Fruit fly (Drosophila melanogaster) whole organism, embryonic: ENCODE measurements around the gene SCCRO.

Experiments
- Bteb2 ChIP-seq: fragments of 200-800 bp; sonication (Bioruptor generic); optimal IDR thresholded peaks from 2 replicates; lab custom pipeline; 2016; ENCODE audit warnings: missing biosample characterization, missing genetic modification characterization
- CG10431 ChIP-seq: fragments of 200-800 bp; sonication (Bioruptor generic); optimal IDR thresholded peaks from 3 replicates; lab custom pipeline; 2018; ENCODE audit warnings: missing biosample characterization, mild to moderate bottlenecking, missing genetic modification characterization
- CG10565 ChIP-seq: fragments of 200-800 bp; sonication (Bioruptor generic); optimal IDR thresholded peaks from 3 replicates; lab custom pipeline; 2016; ENCODE audit warnings: missing biosample characterization, mild to moderate bottlenecking, missing genetic modification characterization
- CG12071 ChIP-seq: fragments of 200-800 bp; sonication (Bioruptor generic); optimal IDR thresholded peaks from 3 replicates; lab custom pipeline; 2018; ENCODE audit warnings: missing biosample characterization, mild to moderate bottlenecking, missing genetic modification characterization
- CG12155 ChIP-seq: fragments of 200-800 bp; sonication (Bioruptor generic); optimal IDR thresholded peaks from 3 replicates; lab custom pipeline; 2016; ENCODE audit warnings: missing biosample characterization, missing genetic modification characterization
- CG12236 ChIP-seq: fragments of 200-800 bp; sonication (Bioruptor generic); optimal IDR thresholded peaks from 2 replicates; lab custom pipeline; 2016; ENCODE audit warnings: missing biosample characterization, missing genetic modification characterization
- CG12942 ChIP-seq: fragments of 200-800 bp; sonication (Bioruptor generic); optimal IDR thresholded peaks from 3 replicates; lab custom pipeline; 2016; ENCODE audit warnings: missing biosample characterization, missing genetic modification characterization
- CG14050 ChIP-seq: fragments of 200-800 bp; sonication (Bioruptor generic); IDR thresholded peaks from 3 replicates; pipeline ENCODE4 v1.3.6; 2022; ENCODE audit warnings: missing biosample characterization, missing genetic modification characterization
- CG14860 ChIP-seq: fragments of 200-800 bp; sonication (Bioruptor generic); IDR thresholded peaks from 3 replicates; pipeline ENCODE4 v1.3.6; 2022; ENCODE audit warnings: missing biosample characterization, missing genetic modification characterization; ENCODE audit not compliant: partially characterized antibody
- CG15269 ChIP-seq: fragments of 200-800 bp; sonication (Bioruptor generic); optimal IDR thresholded peaks from 2 replicates; lab custom pipeline; 2018; ENCODE audit warnings: missing biosample characterization, mild to moderate bottlenecking, missing genetic modification characterization, moderate library complexity
- CG17328 ChIP-seq: fragments of 200-800 bp; sonication (Bioruptor generic); IDR thresholded peaks from 2 replicates; pipeline ENCODE4 v1.3.6; 2022; ENCODE audit warnings: missing biosample characterization, missing genetic modification characterization
- CG17359 ChIP-seq: fragments of 200-800 bp; sonication (Bioruptor generic); optimal IDR thresholded peaks from 3 replicates; lab custom pipeline; 2018; ENCODE audit warnings: missing biosample characterization, mild to moderate bottlenecking, missing genetic modification characterization, moderate library complexity
- CG31365 ChIP-seq: fragments of 200-800 bp; sonication (Bioruptor generic); optimal IDR thresholded peaks from 2 replicates; lab custom pipeline; 2018; ENCODE audit warnings: missing biosample characterization, mild to moderate bottlenecking, missing genetic modification characterization
- CG32532 ChIP-seq: fragments of 200-800 bp; sonication (Bioruptor generic); IDR thresholded peaks from 2 replicates; pipeline ENCODE4 v1.3.6; 2022; ENCODE audit warnings: missing biosample characterization, missing genetic modification characterization
- CG4404 ChIP-seq: fragments of 200-800 bp; sonication (Bioruptor generic); IDR thresholded peaks from 2 replicates; pipeline ENCODE4 v1.3.6; 2022; ENCODE audit warnings: missing biosample characterization, missing genetic modification characterization
- CG7839 ChIP-seq: fragments of 200-800 bp; sonication (Bioruptor generic); optimal IDR thresholded peaks from 3 replicates; lab custom pipeline; 2018; ENCODE audit warnings: missing biosample characterization, mild to moderate bottlenecking, missing genetic modification characterization, moderate library complexity
- CG8290 ChIP-seq, 3 experiments: fragments of 200-800 bp; sonication (Bioruptor generic); optimal IDR thresholded peaks; 2 replicates each; lab custom pipeline; 2016 to 2019; ENCODE audit warnings: missing biosample characterization in 3 of 3, missing genetic modification characterization in 3 of 3, mild to moderate bottlenecking in 2 of 3, moderate library complexity in 1 of 3
- CG9437 ChIP-seq: fragments of 200-800 bp; sonication (Bioruptor generic); optimal IDR thresholded peaks from 2 replicates; lab custom pipeline; 2018; ENCODE audit warnings: missing biosample characterization, mild to moderate bottlenecking, missing genetic modification characterization
- CG9609 ChIP-seq: fragments of 200-800 bp; sonication (Bioruptor generic); optimal IDR thresholded peaks from 3 replicates; lab custom pipeline; 2016; ENCODE audit warnings: missing biosample characterization, missing genetic modification characterization
- CG9932 ChIP-seq: fragments of 200-800 bp; sonication (Bioruptor generic); IDR thresholded peaks from 2 replicates; pipeline ENCODE4 v1.3.6; 2022; ENCODE audit warnings: missing biosample characterization, missing genetic modification characterization
- CrebB ChIP-seq: fragments of 200-800 bp; sonication (Bioruptor generic); optimal IDR thresholded peaks from 3 replicates; lab custom pipeline; 2018; ENCODE audit warnings: missing biosample characterization, mild to moderate bottlenecking, missing genetic modification characterization
- Dad ChIP-seq: fragments of 200-800 bp; sonication (Bioruptor generic); optimal IDR thresholded peaks from 3 replicates; lab custom pipeline; 2016; ENCODE audit warnings: missing biosample characterization, missing genetic modification characterization
- Dbx ChIP-seq: fragments of 200-800 bp; sonication (Bioruptor generic); IDR thresholded peaks from 3 replicates; pipeline ENCODE4 v1.3.6; 2022; ENCODE audit warnings: missing biosample characterization, missing genetic modification characterization
- Dp ChIP-seq: fragments of 200-800 bp; sonication (Bioruptor generic); optimal IDR thresholded peaks from 2 replicates; lab custom pipeline; 2018; ENCODE audit warnings: missing biosample characterization, mild to moderate bottlenecking, missing genetic modification characterization, moderate library complexity
- Dref ChIP-seq: fragments of 200-800 bp; sonication (Bioruptor generic); IDR thresholded peaks from 2 replicates; pipeline ENCODE4 v1.3.6; 2022; ENCODE audit warnings: missing biosample characterization, missing genetic modification characterization
- Med ChIP-seq: fragments of 200-800 bp; sonication (Bioruptor generic); peaks from one replicate; lab custom pipeline; 2016; ENCODE audit warnings: missing biosample characterization, missing genetic modification characterization, mild to moderate bottlenecking, inconsistent platforms, moderate library complexity
- Nf-YB ChIP-seq: fragments of 200-800 bp; sonication (Bioruptor generic); optimal IDR thresholded peaks from 3 replicates; lab custom pipeline; 2019; ENCODE audit warnings: missing biosample characterization, mild to moderate bottlenecking, missing genetic modification characterization, moderate library complexity
- Oaz ChIP-seq: fragments of 200-800 bp; sonication (Bioruptor generic); IDR thresholded peaks from 2 replicates; pipeline ENCODE4 v1.3.6; 2022; ENCODE audit warnings: missing biosample characterization, missing genetic modification characterization
- Rfx ChIP-seq: fragments of 200-800 bp; sonication (Bioruptor generic); IDR thresholded peaks from 2 replicates; pipeline ENCODE4 v1.3.6; 2022; ENCODE audit warnings: missing biosample characterization, missing genetic modification characterization
- ash1 ChIP-seq: fragments of 200-800 bp; sonication (Bioruptor generic); optimal IDR thresholded peaks from 2 replicates; lab custom pipeline; 2018; ENCODE audit warnings: missing biosample characterization, mild to moderate bottlenecking, missing genetic modification characterization
- bab2 ChIP-seq: fragments of 200-800 bp; sonication (Bioruptor generic); optimal IDR thresholded peaks from 2 replicates; lab custom pipeline; 2016; ENCODE audit warnings: missing biosample characterization, missing genetic modification characterization
- btn ChIP-seq: fragments of 200-800 bp; sonication (Bioruptor generic); optimal IDR thresholded peaks from 2 replicates; lab custom pipeline; 2016; ENCODE audit warnings: missing biosample characterization, missing genetic modification characterization
- cato ChIP-seq: fragments of 200-800 bp; sonication (Bioruptor generic); optimal IDR thresholded peaks from 2 replicates; lab custom pipeline; 2016; ENCODE audit warnings: missing biosample characterization, missing genetic modification characterization, borderline replicate concordance
- caup ChIP-seq: fragments of 200-800 bp; sonication (Bioruptor generic); optimal IDR thresholded peaks from 3 replicates; lab custom pipeline; 2017; ENCODE audit warnings: missing biosample characterization, mild to moderate bottlenecking, missing genetic modification characterization, moderate library complexity; ENCODE audit not compliant: severe bottlenecking
- cg ChIP-seq: fragments of 200-800 bp; sonication (Bioruptor generic); optimal IDR thresholded peaks from 3 replicates; lab custom pipeline; 2019; ENCODE audit warnings: missing biosample characterization, mild to moderate bottlenecking, missing genetic modification characterization, moderate library complexity
- dimm ChIP-seq: fragments of 200-800 bp; sonication (Bioruptor generic); IDR thresholded peaks from 2 replicates; pipeline ENCODE4 v1.3.6; 2022; ENCODE audit warnings: missing biosample characterization, missing genetic modification characterization
- disco-r ChIP-seq: fragments of 200-800 bp; sonication (Bioruptor generic); optimal IDR thresholded peaks from 2 replicates; lab custom pipeline; 2016; ENCODE audit warnings: missing biosample characterization, missing genetic modification characterization
- her ChIP-seq: fragments of 200-800 bp; sonication (Bioruptor generic); optimal IDR thresholded peaks from 2 replicates; lab custom pipeline; 2016; ENCODE audit warnings: missing biosample characterization, missing genetic modification characterization
- jigr1 ChIP-seq: fragments of 200-800 bp; sonication (Bioruptor generic); IDR thresholded peaks from 3 replicates; pipeline ENCODE4 v1.3.6; 2022; ENCODE audit warnings: missing biosample characterization, missing genetic modification characterization
- oc ChIP-seq: fragments of 200-800 bp; sonication (Bioruptor generic); optimal IDR thresholded peaks from 2 replicates; lab custom pipeline; 2018; ENCODE audit warnings: missing biosample characterization, mild to moderate bottlenecking, missing genetic modification characterization, moderate library complexity
- phol ChIP-seq: fragments of 200-800 bp; sonication (Bioruptor generic); optimal IDR thresholded peaks from 3 replicates; lab custom pipeline; 2018; ENCODE audit warnings: missing biosample characterization, mild to moderate bottlenecking, missing genetic modification characterization, moderate library complexity
- pita ChIP-seq: fragments of 200-800 bp; sonication (Bioruptor generic); optimal IDR thresholded peaks from 2 replicates; lab custom pipeline; 2017; ENCODE audit warnings: missing biosample characterization, mild to moderate bottlenecking, missing genetic modification characterization
- pros ChIP-seq: fragments of 200-800 bp; sonication (Bioruptor generic); optimal IDR thresholded peaks from 3 replicates; lab custom pipeline; 2019; ENCODE audit warnings: missing biosample characterization, mild to moderate bottlenecking, missing genetic modification characterization, moderate library complexity
- ranshi ChIP-seq: fragments of 200-800 bp; sonication (Bioruptor generic); IDR thresholded peaks from 2 replicates; pipeline ENCODE4 v1.3.6; 2022; ENCODE audit warnings: missing biosample characterization, missing genetic modification characterization
- scrt ChIP-seq: fragments of 200-800 bp; sonication (Bioruptor generic); optimal IDR thresholded peaks from 2 replicates; lab custom pipeline; 2018; ENCODE audit warnings: missing biosample characterization, mild to moderate bottlenecking, missing genetic modification characterization, moderate library complexity
- sens-2 ChIP-seq: fragments of 200-800 bp; sonication (Bioruptor generic); IDR thresholded peaks from 2 replicates; pipeline ENCODE4 v1.3.6; 2022; ENCODE audit warnings: missing biosample characterization, missing genetic modification characterization
- shn ChIP-seq: fragments of 200-800 bp; sonication (Bioruptor generic); optimal IDR thresholded peaks from 3 replicates; lab custom pipeline; 2016; ENCODE audit warnings: missing biosample characterization, missing genetic modification characterization
- tin ChIP-seq: fragments of 200-800 bp; sonication (Bioruptor generic); optimal IDR thresholded peaks from 3 replicates; lab custom pipeline; 2016; ENCODE audit warnings: missing biosample characterization, missing genetic modification characterization
- zen2 ChIP-seq: fragments of 200-800 bp; sonication (Bioruptor generic); IDR thresholded peaks from 3 replicates; pipeline ENCODE4 v1.3.6; 2022; ENCODE audit warnings: missing biosample characterization, missing genetic modification characterization; ENCODE audit not compliant: partially characterized antibody

SCCRO gene

dm6 chr3L:15563058-15563850 lies at the start of gene SCCRO, which contains the start of gene CG7739 (continued):
- 0 out of 2 replicates have a peak, but pooled peaks have one; percentile 45 for TF ChIP-seq Oaz (GFP tag; lab: Robert Waterston, UW)
- TF ChIP-seq oc (tag; lab: Kevin White, UChicago), result no peak
- peak; percentile 73; the same call in 1 of the 2 replicates for TF ChIP-seq ranshi (GFP tag; lab: Robert Waterston, UW)
- TF ChIP-seq CG14050 (GFP tag; lab: Robert Waterston, UW), result peak; percentile 28; the same call in 1 of the 3 replicates
- TF ChIP-seq shn (GFP tag; lab: Kevin White, UChicago), result no peak
- TF ChIP-seq CG10431, result no peak
- peak; percentile 5 for TF ChIP-seq cato (GFP tag; lab: Kevin White, UChicago)
- TF ChIP-seq Rfx (GFP tag; lab: Robert Waterston, UW), result peak; percentile 77
- no peak for TF ChIP-seq CG31365 (tag; lab: Kevin White, UChicago)
- peak; percentile 81 for TF ChIP-seq CG9932 (GFP tag; lab: Robert Waterston, UW)
- TF ChIP-seq Dref, result peak; percentile 83
- peak; percentile 72; the same call in 2 of the 3 replicates for TF ChIP-seq Dbx (GFP tag; lab: Robert Waterston, UW)
- TF ChIP-seq CG10565, result no peak
- no peak for TF ChIP-seq CG12071
- TF ChIP-seq btn, result no peak
- TF ChIP-seq Dp, result peak; percentile 17
- no peak for TF ChIP-seq dimm (GFP tag; lab: Robert Waterston, UW)
- TF ChIP-seq CG12942 (GFP tag; lab: Kevin White, UChicago), result peak; percentile 63
- TF ChIP-seq jigr1, result no peak
- peak; percentile 20 for TF ChIP-seq CG9609 (GFP tag; lab: Kevin White, UChicago)
- TF ChIP-seq CG15269 (tag; lab: Kevin White, UChicago), result peak; percentile 76
- peak; percentile 37; the same call in 1 of the 2 replicates for TF ChIP-seq CG4404 (GFP tag; lab: Robert Waterston, UW)
- no peak for TF ChIP-seq disco-r
- no peak for TF ChIP-seq caup (GFP tag; lab: Kevin White, UChicago)
- TF ChIP-seq CG17328 (GFP tag; lab: Robert Waterston, UW), result peak; percentile 65
- peak; percentile 56 for TF ChIP-seq CG9437 (GFP tag; lab: Kevin White, UChicago)
- no peak for TF ChIP-seq bab2 (GFP tag; lab: Kevin White, UChicago)
- no peak for TF ChIP-seq pita (GFP tag; lab: Kevin White, UChicago)
- no peak for TF ChIP-seq cg (GFP tag; lab: Kevin White, UChicago)
- TF ChIP-seq pros (GFP tag; lab: Kevin White, UChicago), result no peak
- TF ChIP-seq Dad (GFP tag; lab: Kevin White, UChicago), result peak; percentile 19
- 0 out of 3 replicates have a peak, but pooled peaks have one; percentile 34 for TF ChIP-seq CG14860 (GFP tag; lab: Robert Waterston, UW)
- TF ChIP-seq Med (GFP tag; lab: Kevin White, UChicago), result peak; percentile 92
- TF ChIP-seq CrebB (tag; lab: Kevin White, UChicago), result no peak
- no peak for TF ChIP-seq sens-2 (GFP tag; lab: Robert Waterston, UW)
- no peak for TF ChIP-seq zen2 (GFP tag; lab: Robert Waterston, UW)
- TF ChIP-seq CG32532, result peak; percentile 87
- TF ChIP-seq her, result peak; percentile 10
- TF ChIP-seq Bteb2 (GFP tag; lab: Kevin White, UChicago), result no peak
- no peak for TF ChIP-seq ash1
- peak; percentile 70 for TF ChIP-seq phol (tag; lab: Kevin White, UChicago)
- no peak for TF ChIP-seq CG12236 (GFP tag; lab: Kevin White, UChicago)
- peak; percentile 27 for TF ChIP-seq Nf-YB (GFP tag; lab: Kevin White, UChicago)
- peak; percentile 65 for TF ChIP-seq tin (GFP tag; lab: Kevin White, UChicago)
- TF ChIP-seq CG12155 (GFP tag; lab: Kevin White, UChicago), result peak; percentile 46
- TF ChIP-seq CG17359, result peak; percentile 54
- no peak for TF ChIP-seq CG8290 (GFP tag; optimal IDR thresholded peaks at IDR 0.05; lab: Kevin White, UChicago)
- TF ChIP-seq CG8290 (tag; optimal IDR thresholded peaks at IDR 0.05; lab: Kevin White, UChicago), result no peak
- TF ChIP-seq CG7839, result peak; percentile 75
- TF ChIP-seq scrt (GFP tag; lab: Kevin White, UChicago), result no peak
